Fruit fly (Drosophila melanogaster): ENCODE measurements around the gene CG13884.

DNA sequence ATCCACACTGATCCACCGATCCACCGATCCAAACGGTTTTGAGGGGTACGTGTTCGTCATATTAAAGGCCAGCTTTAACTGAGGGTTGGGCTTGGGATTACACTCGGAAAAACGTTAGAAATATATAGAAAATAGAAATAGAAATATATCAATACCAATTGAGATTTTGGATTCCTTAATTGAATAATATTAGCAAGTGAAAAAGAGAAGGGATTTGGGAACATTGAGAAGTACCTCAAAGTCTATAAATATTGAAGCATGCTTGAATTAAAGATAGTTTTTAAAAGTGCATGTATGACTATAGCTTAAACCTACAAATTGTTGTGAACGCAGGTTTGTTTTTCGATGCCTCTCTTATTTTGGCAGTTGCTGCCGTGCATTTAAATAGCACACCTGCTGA lies 29.0 kb upstream of the CG13884 start:
- TF ChIP-seq CG8478 (optimal IDR thresholded peaks at IDR 0.05) (no peak), CTCF (optimal IDR thresholded peaks at IDR 0.05) (no peak)

Measured in S2 (cell line).